Fruit fly (Drosophila melanogaster): ENCODE data around the gene Whamy.

Whamy gene

dm6 chr3R:9767620-9768592 lies 6.3 kb downstream of the Whamy start, which contains the start of gene Naa80 (continued):
- TF ChIP-seq YL-1 (GFP tag; optimal IDR thresholded peaks at IDR 0.05) (peak; percentile 94), tio (GFP tag; optimal IDR thresholded peaks at IDR 0.05) (no peak), lov (optimal IDR thresholded peaks at IDR 0.05) (no peak), lov (GFP tag; IDR thresholded peaks at IDR 0.05) (peak; percentile 26; the same call in 1 of the 3 replicates), CG13424 (tag; optimal IDR thresholded peaks at IDR 0.05) (peak; percentile 52), Hr3 (GFP tag; optimal IDR thresholded peaks at IDR 0.05) (peak; percentile 54), Hr39 (optimal IDR thresholded peaks at IDR 0.05) (no peak), Max (GFP tag; optimal IDR thresholded peaks at IDR 0.05) (peak; percentile 57), dmrt99B (tag; optimal IDR thresholded peaks at IDR 0.05) (no peak), Ssrp (tag; optimal IDR thresholded peaks at IDR 0.05) (peak; percentile 12), CG9609 (GFP tag; optimal IDR thresholded peaks at IDR 0.05) (peak; percentile 78), CG15514 (GFP tag; optimal IDR thresholded peaks at IDR 0.05) (peak; percentile 83), CG4282 (GFP tag; optimal IDR thresholded peaks at IDR 0.05) (peak; percentile 64), CG2678 (tag; optimal IDR thresholded peaks at IDR 0.05) (no peak), CG7786 (GFP tag; optimal IDR thresholded peaks at IDR 0.05) (peak; percentile 76), Dp (GFP tag; optimal IDR thresholded peaks at IDR 0.05) (peak; percentile 83), pfk (GFP tag; optimal IDR thresholded peaks at IDR 0.05) (no peak), lab (GFP tag; optimal IDR thresholded peaks at IDR 0.05) (peak; percentile 83), CG17829 (tag; optimal IDR thresholded peaks at IDR 0.05) (peak; percentile 58), org-1 (GFP tag; optimal IDR thresholded peaks at IDR 0.05) (no peak), MTF-1 (GFP tag; optimal IDR thresholded peaks at IDR 0.05; ENCODE audit: borderline replicate concordance) (peak; percentile 20), CG17568 (GFP tag; optimal IDR thresholded peaks at IDR 0.05) (no peak), gcm (GFP tag; optimal IDR thresholded peaks at IDR 0.05) (no peak), CG3281 (GFP tag; optimal IDR thresholded peaks at IDR 0.05) (peak; percentile 51), caup (GFP tag; optimal IDR thresholded peaks at IDR 0.05; ENCODE audit: severe bottlenecking) (peak; percentile 76), tll (GFP tag; optimal IDR thresholded peaks at IDR 0.05) (peak in 1 of 2 experiments; percentile 32), ERR (GFP tag; optimal IDR thresholded peaks at IDR 0.05) (peak; percentile 82), danr (GFP tag; IDR thresholded peaks at IDR 0.05) (0 out of 2 replicates have a peak, but pooled peaks have one; percentile 6), ham (GFP tag; IDR thresholded peaks at IDR 0.05) (no peak), Dbx (GFP tag; IDR thresholded peaks at IDR 0.05) (peak; percentile 78), Opbp (GFP tag; IDR thresholded peaks at IDR 0.05; ENCODE audit: partially characterized antibody) (peak; percentile 59), CG10209 (GFP tag; optimal IDR thresholded peaks at IDR 0.05) (peak; percentile 54), CG31441 (GFP tag; IDR thresholded peaks at IDR 0.05) (no peak; the same call in 1 of the 2 replicates), Sox100B (GFP tag; optimal IDR thresholded peaks at IDR 0.05) (no peak), CG7839 (tag; optimal IDR thresholded peaks at IDR 0.05) (peak; percentile 54), CG2202 (tag; optimal IDR thresholded peaks at IDR 0.05) (no peak), CG16815 (GFP tag; optimal IDR thresholded peaks at IDR 0.05) (peak; percentile 24), Stat92E (GFP tag; optimal IDR thresholded peaks at IDR 0.05) (peak in 1 of 3 experiments; percentile 24), Tbp (GFP tag; optimal IDR thresholded peaks at IDR 0.05) (peak; percentile 9), CG11456 (GFP tag; IDR thresholded peaks at IDR 0.05) (peak; percentile 80), Hr78 (GFP tag; optimal IDR thresholded peaks at IDR 0.05) (no peak), TFAM (GFP tag; optimal IDR thresholded peaks at IDR 0.05) (no peak), vnd (GFP tag; IDR thresholded peaks at IDR 0.05; ENCODE audit: partially characterized antibody) (no peak), Ptx1 (GFP tag; IDR thresholded peaks at IDR 0.05) (peak; percentile 56), CG17328 (GFP tag; IDR thresholded peaks at IDR 0.05) (no peak; the same call in 1 of the 2 replicates), Fer1 (GFP tag; optimal IDR thresholded peaks at IDR 0.05) (peak; percentile 62), HHEX (GFP tag; optimal IDR thresholded peaks at IDR 0.05) (peak; percentile 66)

All from whole organism, embryonic.